Worm (Caenorhabditis elegans) whole organism, young adult: Measurements from ENCODE around the gene let-767.

ENCODE experiments used
- B0035.1 ChIP-seq: sonication (generic microtip); optimal IDR thresholded peaks from 2 replicates; lab custom pipeline; 2016; ENCODE audit warnings: missing genetic modification characterization, mild to moderate bottlenecking, missing compliant biosample characterization, missing genotype, missing genetic modification reagents
- C06A6.2 ChIP-seq: fragments of 200-800 bp; sonication (Bioruptor generic); conservative IDR thresholded peaks from 2 replicates; pipeline ENCODE4 v1.3.6; 2022; ENCODE audit warnings: missing genetic modification characterization, missing compliant biosample characterization
- C17E4.6 ChIP-seq: fragments of 200-800 bp; sonication (Bioruptor generic); IDR thresholded peaks from 2 replicates; pipeline ENCODE4 v1.3.6; 2022; ENCODE audit warnings: missing genetic modification reagents, missing genetic modification characterization, missing compliant biosample characterization
- D2030.7 ChIP-seq: fragments of 200-800 bp; sonication (Bioruptor generic); IDR thresholded peaks from 2 replicates; pipeline ENCODE4 v1.3.6; 2022; ENCODE audit warnings: missing genetic modification reagents, missing genetic modification characterization, missing compliant biosample characterization
- F23B12.7 ChIP-seq: sonication (generic microtip); optimal IDR thresholded peaks from 2 replicates; lab custom pipeline; 2017; ENCODE audit warnings: missing genetic modification characterization, mild to moderate bottlenecking, missing compliant biosample characterization, antibody characterized with exemption, moderate library complexity; ENCODE audit not compliant: insufficient read depth
- F37B4.10 ChIP-seq: fragments of 200-800 bp; sonication (Bioruptor generic); IDR thresholded peaks from 2 replicates; pipeline ENCODE4 v1.3.6; 2022; ENCODE audit warnings: missing genetic modification characterization, missing compliant biosample characterization
- F39B2.1 ChIP-seq: fragments of 200-800 bp; sonication (Bioruptor generic); IDR thresholded peaks from 2 replicates; pipeline ENCODE4 v1.3.6; 2022; ENCODE audit warnings: missing genetic modification reagents, missing genetic modification characterization, missing compliant biosample characterization
- F49E8.2 ChIP-seq: sonication (generic microtip); optimal IDR thresholded peaks from 3 replicates; lab custom pipeline; 2017; ENCODE audit warnings: missing genetic modification characterization, mild to moderate bottlenecking, missing compliant biosample characterization, antibody characterized with exemption, moderate library complexity; ENCODE audit not compliant: insufficient read depth
- F55B11.4 ChIP-seq: sonication (generic microtip); optimal IDR thresholded peaks from 2 replicates; lab custom pipeline; 2016; ENCODE audit warnings: missing compliant biosample characterization, missing genetic modification characterization, borderline replicate concordance; ENCODE audit not compliant: insufficient read depth
- T07F8.4 ChIP-seq: sonication (generic microtip); optimal IDR thresholded peaks from 2 replicates; lab custom pipeline; 2016; ENCODE audit warnings: mild to moderate bottlenecking, missing genetic modification characterization, moderate library complexity, missing compliant biosample characterization
- Y53F4B.3 ChIP-seq: fragments of 200-800 bp; sonication (Bioruptor generic); IDR thresholded peaks from 2 replicates; pipeline ENCODE4 v1.3.6; 2022; ENCODE audit warnings: missing genetic modification reagents, missing genetic modification characterization, missing compliant biosample characterization
- Y79H2A.3 ChIP-seq: fragments of 200-800 bp; sonication (Bioruptor generic); conservative IDR thresholded peaks from 2 replicates; pipeline ENCODE4 v1.3.6; 2022; ENCODE audit warnings: missing genetic modification reagents, missing genetic modification characterization, missing compliant biosample characterization
- Y95B8A.8 ChIP-seq: fragments of 200-800 bp; sonication (Bioruptor generic); IDR thresholded peaks from 2 replicates; pipeline ENCODE4 v1.3.6; 2022; ENCODE audit warnings: missing genetic modification reagents, missing genetic modification characterization, missing compliant biosample characterization
- akir-1 ChIP-seq: fragments of 200-800 bp; sonication (Bioruptor generic); optimal IDR thresholded peaks from 2 replicates; lab custom pipeline; 2018; ENCODE audit warnings: mild to moderate bottlenecking, missing genetic modification characterization, moderate library complexity, missing compliant biosample characterization
- ama-1 ChIP-seq, 3 experiments: fragments of 150-350 bp in 1 of 3; sonication (generic microtip) in 2 of 3; optimal IDR thresholded peaks; 2 replicates each; lab custom pipeline; 2014 to 2018; ENCODE audit warnings: missing biosample characterization in 2 of 3, missing genetic modification characterization in 2 of 3, missing genetic modification reagents in 2 of 3
- athp-1 ChIP-seq: sonication (generic microtip); optimal IDR thresholded peaks from 2 replicates; lab custom pipeline; 2017; ENCODE audit warnings: mild to moderate bottlenecking, missing genetic modification characterization, missing compliant biosample characterization
- cebp-1 ChIP-seq, 2 experiments: fragments of 200-800 bp in 1 of 2; sonication (Bioruptor generic) in 1 of 2; sonication (generic microtip) in 1 of 2; IDR thresholded peaks in 1 of 2; optimal IDR thresholded peaks in 1 of 2; 2 replicates each; pipeline versions ENCODE4 v1.3.6 to Lab custom; 2017 to 2022; ENCODE audit warnings: missing compliant biosample characterization in 2 of 2, missing genetic modification characterization in 2 of 2, mild to moderate bottlenecking in 1 of 2, missing genetic modification reagents in 1 of 2, moderate library complexity in 1 of 2
- ceh-100 ChIP-seq: fragments of 200-800 bp; sonication (Bioruptor generic); IDR thresholded peaks from 2 replicates; pipeline ENCODE4 v1.3.6; 2022; ENCODE audit warnings: missing genetic modification reagents, missing genetic modification characterization, missing compliant biosample characterization
- chd-7 ChIP-seq: sonication (generic microtip); optimal IDR thresholded peaks from 2 replicates; lab custom pipeline; 2016; ENCODE audit warnings: mild to moderate bottlenecking, missing genetic modification characterization, moderate library complexity, missing compliant biosample characterization
- dpl-1 ChIP-seq: fragments of 150-350 bp; optimal IDR thresholded peaks from 2 replicates; lab custom pipeline; 2014; ENCODE audit warnings: missing biosample characterization, missing genetic modification reagents, missing genetic modification characterization
- egrh-3 ChIP-seq: fragments of 200-800 bp; sonication (Bioruptor generic); IDR thresholded peaks from 2 replicates; pipeline ENCODE4 v1.3.6; 2022; ENCODE audit warnings: missing genetic modification reagents, missing genetic modification characterization, missing compliant biosample characterization
- ekl-4 ChIP-seq: fragments of 200-800 bp; sonication (Bioruptor generic); IDR thresholded peaks from 2 replicates; pipeline ENCODE4 v1.3.6; 2022; ENCODE audit warnings: missing genetic modification reagents, missing genetic modification characterization, missing compliant biosample characterization
- gei-17 ChIP-seq: fragments of 200-800 bp; sonication (Bioruptor generic); optimal IDR thresholded peaks from 2 replicates; lab custom pipeline; 2018; ENCODE audit warnings: mild to moderate bottlenecking, missing genetic modification characterization, missing compliant biosample characterization
- hlh-12 ChIP-seq: sonication (generic microtip); optimal IDR thresholded peaks from 2 replicates; lab custom pipeline; 2016; ENCODE audit warnings: missing genetic modification characterization, missing compliant biosample characterization
- hlh-26 ChIP-seq: fragments of 200-800 bp; sonication (Bioruptor generic); conservative IDR thresholded peaks from 2 replicates; pipeline ENCODE4 v1.3.6; 2022; ENCODE audit warnings: missing genetic modification reagents, missing genetic modification characterization, missing compliant biosample characterization
- hmg-1.2 ChIP-seq: fragments of 200-800 bp; sonication (Bioruptor generic); IDR thresholded peaks from 2 replicates; pipeline ENCODE4 v1.3.6; 2022; ENCODE audit warnings: missing genetic modification reagents, missing genetic modification characterization, missing compliant biosample characterization
- hrde-1 ChIP-seq: sonication (generic microtip); optimal IDR thresholded peaks from 2 replicates; lab custom pipeline; 2016; ENCODE audit warnings: missing genetic modification characterization, mild to moderate bottlenecking, missing compliant biosample characterization, moderate library complexity, missing genotype, missing genetic modification reagents, borderline replicate concordance
- hsf-1 ChIP-seq: fragments of 200-800 bp; sonication (Bioruptor generic); IDR thresholded peaks from 2 replicates; pipeline ENCODE4 v1.3.6; 2022; ENCODE audit warnings: missing genetic modification reagents, missing genetic modification characterization, missing compliant biosample characterization
- let-607 ChIP-seq, 2 experiments: fragments of 200-800 bp in 1 of 2; sonication (Bioruptor generic) in 1 of 2; sonication (generic microtip) in 1 of 2; optimal IDR thresholded peaks; 2 replicates each; lab custom pipeline; 2016 to 2018; ENCODE audit warnings: mild to moderate bottlenecking in 2 of 2, missing compliant biosample characterization in 2 of 2, missing genetic modification characterization in 2 of 2, moderate library complexity in 2 of 2, missing genotype in 1 of 2
- lin-35 ChIP-seq, 3 experiments: fragments of 150-350 bp in 2 of 3; sonication (generic microtip) in 1 of 3; optimal IDR thresholded peaks; 2 replicates each; lab custom pipeline; 2014 to 2018; ENCODE audit warnings: missing biosample characterization in 3 of 3, missing genetic modification characterization in 3 of 3, missing genetic modification reagents in 3 of 3
- lin-54 ChIP-seq: fragments of 200-800 bp; sonication (Bioruptor generic); optimal IDR thresholded peaks from 2 replicates; lab custom pipeline; 2018; ENCODE audit warnings: mild to moderate bottlenecking, missing genetic modification characterization, missing compliant biosample characterization
- madf-10 ChIP-seq: sonication (generic microtip); optimal IDR thresholded peaks from 2 replicates; lab custom pipeline; 2016; ENCODE audit warnings: mild to moderate bottlenecking, missing genetic modification characterization, missing compliant biosample characterization
- madf-3 ChIP-seq: fragments of 200-800 bp; sonication (Bioruptor generic); IDR thresholded peaks from 2 replicates; pipeline ENCODE4 v1.3.6; 2022; ENCODE audit warnings: missing genetic modification reagents, missing genetic modification characterization, missing compliant biosample characterization
- nfya-1 ChIP-seq: sonication (generic microtip); optimal IDR thresholded peaks from 2 replicates; lab custom pipeline; 2017; ENCODE audit warnings: antibody characterized with exemption, missing compliant biosample characterization, missing genetic modification characterization, borderline replicate concordance; ENCODE audit not compliant: insufficient read depth
- nhr-120 ChIP-seq: fragments of 200-800 bp; sonication (Bioruptor generic); IDR thresholded peaks from 2 replicates; pipeline ENCODE4 v1.3.6; 2022; ENCODE audit warnings: missing genetic modification characterization, missing compliant biosample characterization
- nhr-179 ChIP-seq: sonication (generic microtip); optimal IDR thresholded peaks from 2 replicates; lab custom pipeline; 2016; ENCODE audit warnings: mild to moderate bottlenecking, missing genetic modification characterization, missing compliant biosample characterization
- nhr-27 ChIP-seq: fragments of 200-800 bp; sonication (Bioruptor generic); optimal IDR thresholded peaks from 2 replicates; lab custom pipeline; 2018; ENCODE audit warnings: mild to moderate bottlenecking, missing genetic modification characterization, moderate library complexity, missing compliant biosample characterization
- nhr-80 ChIP-seq: sonication (generic microtip); optimal IDR thresholded peaks from 2 replicates; lab custom pipeline; 2016; ENCODE audit warnings: missing genetic modification characterization, missing compliant biosample characterization
- rec-8 ChIP-seq, 2 experiments: sonication (generic microtip); optimal IDR thresholded peaks; 2 replicates each; lab custom pipeline; 2016; ENCODE audit warnings: mild to moderate bottlenecking in 2 of 2, missing genetic modification characterization in 2 of 2, missing genetic modification reagents in 2 of 2, missing genotype in 2 of 2, missing biosample characterization in 1 of 2, missing compliant biosample characterization in 1 of 2, moderate library complexity in 1 of 2
- sdz-38 ChIP-seq: sonication (generic microtip); optimal IDR thresholded peaks from 2 replicates; lab custom pipeline; 2016; ENCODE audit warnings: missing genotype, missing genetic modification characterization, missing compliant biosample characterization
- sea-2 ChIP-seq: fragments of 200-800 bp; sonication (Bioruptor generic); IDR thresholded peaks from 2 replicates; pipeline ENCODE4 v1.3.6; 2022; ENCODE audit warnings: missing genetic modification characterization, missing compliant biosample characterization
- snpc-1.1 ChIP-seq: sonication (generic microtip); optimal IDR thresholded peaks from 2 replicates; lab custom pipeline; 2017; ENCODE audit warnings: missing genetic modification characterization, mild to moderate bottlenecking, missing compliant biosample characterization, antibody characterized with exemption, moderate library complexity, missing genotype, missing genetic modification reagents; ENCODE audit not compliant: insufficient read depth
- tbp1 ChIP-seq: fragments of 200-800 bp; sonication (Bioruptor generic); optimal IDR thresholded peaks from 2 replicates; lab custom pipeline; 2018; ENCODE audit warnings: mild to moderate bottlenecking, missing genetic modification characterization, missing compliant biosample characterization
- unc-62 ChIP-seq: fragments of 150-350 bp; optimal IDR thresholded peaks from 2 replicates; lab custom pipeline; 2014; ENCODE audit warnings: missing biosample characterization, missing genetic modification reagents, missing genetic modification characterization
- xnd-1 ChIP-seq: sonication (generic microtip); optimal IDR thresholded peaks from 2 replicates; lab custom pipeline; 2016; ENCODE audit warnings: missing genotype, missing genetic modification reagents, missing genetic modification characterization, missing compliant biosample characterization
- ztf-28 ChIP-seq: fragments of 200-800 bp; sonication (Bioruptor generic); IDR thresholded peaks from 2 replicates; pipeline ENCODE4 v1.3.6; 2022; ENCODE audit warnings: missing genetic modification reagents, missing genetic modification characterization, missing compliant biosample characterization

The let-767 gene

DNA sequence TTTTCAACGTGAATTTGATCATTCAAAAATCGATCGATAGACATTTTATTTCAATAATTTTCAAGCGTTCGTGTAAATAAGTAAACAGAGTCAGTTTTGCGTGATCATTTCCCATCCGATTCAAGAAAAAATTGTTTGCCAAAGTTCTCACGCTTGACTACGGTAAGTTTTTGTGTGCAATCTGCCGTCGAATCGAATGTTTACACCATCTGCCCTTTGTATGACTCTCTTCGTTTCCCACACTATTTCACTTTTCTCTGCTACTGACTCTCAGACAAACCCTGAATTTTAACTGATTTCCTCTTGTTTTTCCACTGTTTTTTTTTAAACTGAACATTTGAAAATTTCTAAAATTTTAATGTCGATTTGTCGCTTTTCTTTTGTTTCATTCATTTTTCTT lies 5.0 kb upstream of the let-767 start (continued):
- no peak for TF ChIP-seq F55B11.4 (tag; lab: Kevin White, UChicago)
- TF ChIP-seq hmg-1.2 (GFP tag; lab: Robert Waterston, UW): peak; percentile 97
- TF ChIP-seq unc-62 (GFP tag; lab: Kevin White, UChicago): no peak
- TF ChIP-seq egrh-3 (GFP tag; lab: Robert Waterston, UW): no peak
- peak; percentile 69 for TF ChIP-seq athp-1 (tag; lab: Kevin White, UChicago)
- TF ChIP-seq Y95B8A.8 (GFP tag; lab: Robert Waterston, UW): no peak
- TF ChIP-seq tbp1 (GFP tag; lab: Kevin White, UChicago): peak; percentile 57
- 0 out of 2 replicates have a peak, but pooled peaks have one; percentile 15 for TF ChIP-seq ceh-100 (GFP tag; lab: Robert Waterston, UW)
- no peak for TF ChIP-seq snpc-1.1 (tag; lab: Kevin White, UChicago)
- peak; percentile 41 for TF ChIP-seq F23B12.7 (tag; lab: Kevin White, UChicago)
- TF ChIP-seq C17E4.6 (GFP tag; lab: Robert Waterston, UW): 0 out of 2 replicates have a peak, but pooled peaks have one; percentile 8
- TF ChIP-seq lin-35 (GFP tag; optimal IDR thresholded peaks at IDR 0.05; lab: Kevin White, UChicago): peak in 1 of 3 experiments; percentile 56
- no peak for TF ChIP-seq nhr-120
- TF ChIP-seq F37B4.10 (GFP tag; lab: Robert Waterston, UW): no peak
- TF ChIP-seq gei-17 (GFP tag; lab: Kevin White, UChicago): no peak
- 0 out of 2 replicates have a peak, but pooled peaks have one; percentile 44 for TF ChIP-seq madf-3 (GFP tag; lab: Robert Waterston, UW)
- TF ChIP-seq ama-1 (optimal IDR thresholded peaks at IDR 0.05; lab: Kevin White, UChicago): no peak
- TF ChIP-seq ama-1 (GFP tag; optimal IDR thresholded peaks at IDR 0.05; lab: Kevin White, UChicago): no peak
- no peak for TF ChIP-seq nhr-179 (tag; lab: Kevin White, UChicago)
- no peak for TF ChIP-seq sdz-38 (tag; lab: Kevin White, UChicago)
- peak; percentile 27 for TF ChIP-seq xnd-1 (tag; lab: Kevin White, UChicago)
- no peak for TF ChIP-seq F39B2.1 (GFP tag; lab: Robert Waterston, UW)
- peak; percentile 37 for TF ChIP-seq madf-10 (tag; lab: Kevin White, UChicago)
- no peak for TF ChIP-seq akir-1 (GFP tag; lab: Kevin White, UChicago)
- peak; percentile 17 for TF ChIP-seq dpl-1
- peak; percentile 80 for TF ChIP-seq ekl-4
- no peak for TF ChIP-seq nhr-27
- no peak for TF ChIP-seq T07F8.4
- TF ChIP-seq rec-8 (tag; optimal IDR thresholded peaks at IDR 0.05; lab: Kevin White, UChicago): no peak
- no peak for TF ChIP-seq ztf-28 (GFP tag; lab: Robert Waterston, UW)
- TF ChIP-seq hrde-1 (tag; lab: Kevin White, UChicago): peak; percentile 48
- TF ChIP-seq let-607 (tag; optimal IDR thresholded peaks at IDR 0.05; lab: Kevin White, UChicago): peak in 1 of 2 experiments; percentile 11
- TF ChIP-seq F49E8.2: peak; percentile 58
- TF ChIP-seq Y79H2A.3 (GFP tag; lab: Robert Waterston, UW): no peak
- peak; percentile 47 for TF ChIP-seq chd-7 (tag; lab: Kevin White, UChicago)
- TF ChIP-seq sea-2: no peak
- TF ChIP-seq Y53F4B.3: no peak
- no peak for TF ChIP-seq cebp-1 (GFP tag; IDR thresholded peaks at IDR 0.05; lab: Robert Waterston, UW)
- peak; percentile 74 for TF ChIP-seq cebp-1 (tag; optimal IDR thresholded peaks at IDR 0.05; lab: Kevin White, UChicago)
- peak; percentile 47 for TF ChIP-seq nhr-80
- TF ChIP-seq hlh-26 (GFP tag; lab: Robert Waterston, UW): no peak
- no peak for TF ChIP-seq nfya-1
- peak; percentile 47; the same call in 1 of the 2 replicates for TF ChIP-seq hsf-1 (GFP tag; lab: Robert Waterston, UW)
- peak; percentile 85 for TF ChIP-seq D2030.7 (GFP tag; lab: Robert Waterston, UW)
- TF ChIP-seq B0035.1 (tag; lab: Kevin White, UChicago): no peak
- TF ChIP-seq hlh-12 (tag; lab: Kevin White, UChicago): no peak
- no peak for TF ChIP-seq C06A6.2 (GFP tag; lab: Robert Waterston, UW)
- TF ChIP-seq lin-54 (GFP tag; lab: Kevin White, UChicago): peak; percentile 70
